Worm (Caenorhabditis elegans) whole organism, L4 larva: ENCODE results near the gene ttr-31.

ENCODE experiments used
- fos-1 ChIP-seq: fragments of 150-350 bp; optimal IDR thresholded peaks from 2 replicates; lab custom pipeline; 2014; ENCODE audit warnings: missing biosample characterization, missing genetic modification characterization
- tra-1 ChIP-seq: fragments of 200-800 bp; sonication (Bioruptor generic); IDR thresholded peaks from 2 replicates; pipeline ENCODE4 v1.3.6; 2022; ENCODE audit warnings: missing genetic modification reagents, missing genetic modification characterization, missing compliant biosample characterization
- unc-62 ChIP-seq, 3 experiments: fragments of 150-350 bp in 1 of 3; sonication (generic microtip); optimal IDR thresholded peaks in 2 of 3; peaks in 1 of 3; 1 replicate in 1 of 3; 2 replicates in 2 of 3; lab custom pipeline; 2014 to 2017; ENCODE audit warnings: missing biosample characterization in 3 of 3, missing genetic modification characterization in 3 of 3, missing genetic modification reagents in 3 of 3, missing genotype in 1 of 3

ce11 chrX:11010565-11010964 lies 1.7 kb upstream of the ttr-31 start, which contains the start of gene F58A3.4:
- TF ChIP-seq fos-1 (tag; lab: Kevin White, UChicago) (no peak), unc-62 (GFP tag; optimal IDR thresholded peaks at IDR 0.05 in 1 of 2; lab: Kevin White, UChicago) (no peak), unc-62 (tag; optimal IDR thresholded peaks at IDR 0.05; lab: Kevin White, UChicago) (no peak), tra-1 (GFP tag; lab: Robert Waterston, UW) (no peak)
